Fruit fly (Drosophila melanogaster) whole organism, prepupa: ENCODE results near the gene spdi.

Experiments
- CG10669 ChIP-seq: fragments of 200-800 bp; sonication (Bioruptor generic); optimal IDR thresholded peaks from 3 replicates; lab custom pipeline; 2018; ENCODE audit warnings: missing biosample characterization, mild to moderate bottlenecking, missing genetic modification characterization, moderate library complexity
- CG8319 ChIP-seq: fragments of 200-800 bp; sonication (Bioruptor generic); optimal IDR thresholded peaks from 3 replicates; lab custom pipeline; 2016; ENCODE audit warnings: missing biosample characterization, missing genetic modification characterization
- Hr39 ChIP-seq: fragments of 200-800 bp; sonication (Bioruptor generic); optimal IDR thresholded peaks from 2 replicates; lab custom pipeline; 2016; ENCODE audit warnings: missing biosample characterization, missing genetic modification characterization
- salr ChIP-seq, 2 experiments: fragments of 200-800 bp; sonication (Bioruptor generic); optimal IDR thresholded peaks; 3 replicates each; lab custom pipeline; 2016 to 2018; ENCODE audit warnings: missing biosample characterization in 2 of 2, missing genetic modification characterization in 2 of 2, mild to moderate bottlenecking in 1 of 2

DNA sequence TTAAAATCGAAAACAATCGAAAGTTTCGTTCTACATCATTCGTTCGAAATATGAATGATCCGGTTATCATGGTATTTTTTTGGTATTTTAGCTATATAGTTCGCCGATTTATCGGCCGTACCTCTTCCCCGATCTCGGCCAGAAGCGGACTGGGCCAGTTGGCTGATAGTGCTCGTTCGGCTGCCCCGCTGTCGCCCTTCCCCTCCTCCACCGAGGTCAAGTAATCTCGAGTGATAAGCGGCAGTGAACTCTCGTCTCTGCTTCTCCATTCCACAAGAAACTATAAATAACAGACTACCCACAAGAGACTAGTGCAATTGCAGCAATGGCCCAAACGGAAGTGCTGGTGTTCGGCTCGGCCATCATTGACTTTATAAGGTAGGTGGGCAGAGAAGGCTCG lies 3.4 kb upstream of the spdi start, which contains the start of gene CG13369:
- TF ChIP-seq CG10669 (GFP tag; lab: Kevin White, UChicago): no peak
- no peak for TF ChIP-seq Hr39 (GFP tag; lab: Kevin White, UChicago)
- no peak for TF ChIP-seq salr (GFP tag; optimal IDR thresholded peaks at IDR 0.05; lab: Kevin White, UChicago)
- no peak for TF ChIP-seq CG8319
